Worm (Caenorhabditis elegans) whole organism, L4/young adult: Measurements from ENCODE around the gene C01G12.16.
A peak's percentile ranks its signal among the peaks of the same experiment; 100 is the strongest.

Experiments used
- W03F9.2 ChIP-seq: fragments of 150-350 bp; optimal IDR thresholded peaks from 2 replicates; lab custom pipeline; 2014; ENCODE audit warnings: missing biosample characterization, missing genetic modification characterization
- dao-5 ChIP-seq: sonication (generic microtip); optimal IDR thresholded peaks from 2 replicates; lab custom pipeline; 2016; ENCODE audit warnings: missing genotype, missing genetic modification characterization, moderate library complexity, missing compliant biosample characterization
- him-1 ChIP-seq: sonication (generic microtip); optimal IDR thresholded peaks from 2 replicates; lab custom pipeline; 2016; ENCODE audit warnings: missing genotype, missing genetic modification reagents, missing genetic modification characterization, missing compliant biosample characterization

C01G12.16 gene

DNA sequence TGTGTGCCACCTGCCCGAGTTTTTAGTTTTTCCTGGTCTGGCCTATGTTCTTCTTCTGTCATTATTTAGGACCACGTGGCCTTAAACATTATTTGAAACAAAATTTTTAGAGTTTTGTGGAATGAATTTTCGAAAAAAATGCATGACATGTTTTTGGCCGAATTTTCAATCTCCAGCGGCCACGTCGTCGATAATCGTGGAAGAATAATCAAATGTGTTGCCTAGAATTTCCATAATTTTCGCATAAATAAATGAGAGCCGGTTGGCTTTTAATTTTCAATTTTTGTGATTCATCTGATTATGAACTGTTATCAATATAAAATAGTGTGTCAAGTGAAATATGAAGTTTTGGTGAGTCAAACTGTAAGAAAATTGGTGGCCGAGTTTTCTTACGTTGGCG is at the start of gene C01G12.16:
TSS of gene C01G12.16 (plus strand) at position 301 of the 400 bp plus-strand sequence.
- TF ChIP-seq W03F9.2 (tag; lab: Kevin White, UChicago): no peak
- TF ChIP-seq dao-5: no peak
- no peak for TF ChIP-seq him-1 (tag; lab: Kevin White, UChicago)

DNA sequence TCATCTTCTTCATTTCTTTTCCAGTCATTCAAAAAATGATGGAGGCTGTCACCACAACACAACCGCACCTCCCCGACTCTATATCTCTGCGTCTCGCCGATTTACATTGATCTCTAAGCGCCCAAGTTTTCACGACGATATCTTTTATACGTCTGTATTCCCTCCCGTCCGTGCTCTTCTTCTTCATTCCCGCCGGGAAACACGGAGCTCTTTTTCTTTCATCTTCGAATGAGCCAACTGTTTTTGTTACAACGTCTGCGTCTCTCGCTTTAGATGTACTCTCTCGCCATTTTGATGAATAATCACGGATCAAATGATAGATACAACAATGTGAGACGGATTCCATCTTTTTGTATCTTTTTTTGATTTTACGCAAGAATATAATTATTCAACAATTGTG is 47.4 kb upstream of the C01G12.16 start:
- TF ChIP-seq W03F9.2 (tag; lab: Kevin White, UChicago) (no peak), him-1 (tag; lab: Kevin White, UChicago) (no peak), dao-5 (no peak)

DNA sequence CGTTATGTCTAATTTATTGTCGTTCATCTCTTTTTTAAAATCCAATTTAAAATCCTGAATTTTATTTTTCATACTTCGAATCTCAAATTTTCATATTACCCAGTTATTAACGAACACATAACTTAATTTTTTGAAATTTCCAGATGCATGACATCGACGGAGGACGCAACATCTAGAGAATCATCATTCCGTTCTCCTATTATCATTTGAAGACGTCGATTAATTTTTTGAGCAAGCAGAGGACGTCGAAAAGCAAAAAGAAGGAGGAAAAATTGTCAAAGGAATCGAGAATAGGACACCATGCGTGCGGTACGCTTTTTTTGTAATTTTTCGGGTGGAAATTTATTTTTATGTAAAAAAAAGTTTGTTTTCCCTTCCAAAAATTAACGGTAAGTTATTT is 46.0 kb upstream of the C01G12.16 start, which contains the start of gene unc-103:
TSS of gene unc-103 (plus strand) at position 301 of the 400 bp plus-strand sequence.
- TF ChIP-seq dao-5 (no peak), W03F9.2 (tag; lab: Kevin White, UChicago) (no peak), him-1 (tag; lab: Kevin White, UChicago) (no peak)

DNA sequence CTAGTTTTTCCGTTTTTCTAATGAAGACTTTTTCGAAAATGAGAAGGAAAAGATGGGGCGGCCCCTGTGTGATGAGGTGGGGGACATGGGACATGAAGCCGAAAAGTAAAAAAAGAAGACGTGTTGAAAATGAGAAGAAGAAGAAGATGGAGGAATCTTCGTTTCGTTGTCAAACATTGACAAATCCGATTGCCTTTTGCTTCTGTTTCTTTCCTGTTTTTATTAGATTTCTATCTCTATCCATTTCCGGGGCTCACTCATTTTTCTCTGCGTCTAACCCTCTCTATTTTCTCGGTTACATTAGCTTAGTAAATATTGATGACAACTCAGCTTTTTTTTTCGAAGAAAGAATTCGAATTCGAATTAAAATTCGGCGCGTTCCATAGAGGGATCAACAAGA is 41.3 kb upstream of the C01G12.16 start:
- TF ChIP-seq him-1 (tag; lab: Kevin White, UChicago) (no peak), dao-5 (no peak), W03F9.2 (tag; lab: Kevin White, UChicago) (no peak)

- TF ChIP-seq dao-5 (no peak), him-1 (tag; lab: Kevin White, UChicago) (no peak), W03F9.2 (tag; lab: Kevin White, UChicago) (no peak)
These were observed 40.7 kb upstream of the C01G12.16 start for ce11 chrIII:4120386-4120785.

DNA sequence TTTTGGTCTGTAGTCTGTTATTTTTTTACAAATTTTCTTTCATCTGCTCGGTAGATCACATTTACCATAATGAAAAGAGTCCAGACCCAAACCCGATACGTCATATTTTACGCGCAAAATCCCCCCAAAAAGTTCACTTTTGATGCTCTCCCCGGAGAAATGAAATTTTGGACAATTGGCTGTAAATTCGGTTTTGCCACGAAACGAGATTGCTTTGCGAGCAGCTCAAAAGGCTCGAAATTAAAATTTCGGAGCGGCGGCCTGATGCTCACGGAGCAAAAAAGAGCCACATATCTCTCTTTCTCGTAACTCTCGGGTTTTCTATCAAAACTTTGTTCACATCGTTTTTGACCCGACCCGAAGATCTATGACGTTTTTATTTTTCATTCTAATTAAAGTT is 37.8 kb upstream of the C01G12.16 start:
- TF ChIP-seq W03F9.2 (tag; lab: Kevin White, UChicago): no peak
- no peak for TF ChIP-seq dao-5
- TF ChIP-seq him-1 (tag; lab: Kevin White, UChicago): no peak

ce11 chrIII:4123900-4124299 is 37.1 kb upstream of the C01G12.16 start:
- TF ChIP-seq dao-5 (no peak), W03F9.2 (tag; lab: Kevin White, UChicago) (no peak), him-1 (tag; lab: Kevin White, UChicago) (no peak)

ce11 chrIII:4131814-4132555 is 29.1 kb upstream of the C01G12.16 start:
- TF ChIP-seq dao-5 (no peak), W03F9.2 (tag; lab: Kevin White, UChicago) (no peak), him-1 (tag; lab: Kevin White, UChicago) (no peak)

DNA sequence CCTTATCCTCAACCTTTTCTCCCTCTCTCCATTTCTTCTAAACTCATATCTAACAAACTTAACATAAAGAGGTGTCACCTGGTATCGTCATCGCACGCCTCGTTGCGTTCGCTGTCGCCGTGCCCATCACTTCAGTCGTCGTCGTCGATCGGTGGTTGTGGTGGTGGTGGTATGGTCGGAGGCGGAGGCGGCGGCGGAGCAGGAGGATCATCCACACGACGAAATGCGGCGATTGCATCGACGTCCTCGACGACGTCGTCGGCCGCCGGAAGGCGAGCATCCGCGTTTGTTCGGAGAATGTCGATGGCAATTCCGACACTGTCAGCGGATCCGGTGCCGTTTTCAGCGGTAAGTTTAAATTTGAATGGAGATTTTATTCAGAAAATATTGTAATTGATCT is 27.0 kb upstream of the C01G12.16 start:
- no peak for TF ChIP-seq dao-5
- TF ChIP-seq him-1 (tag; lab: Kevin White, UChicago): no peak
- TF ChIP-seq W03F9.2 (tag; lab: Kevin White, UChicago): no peak

DNA sequence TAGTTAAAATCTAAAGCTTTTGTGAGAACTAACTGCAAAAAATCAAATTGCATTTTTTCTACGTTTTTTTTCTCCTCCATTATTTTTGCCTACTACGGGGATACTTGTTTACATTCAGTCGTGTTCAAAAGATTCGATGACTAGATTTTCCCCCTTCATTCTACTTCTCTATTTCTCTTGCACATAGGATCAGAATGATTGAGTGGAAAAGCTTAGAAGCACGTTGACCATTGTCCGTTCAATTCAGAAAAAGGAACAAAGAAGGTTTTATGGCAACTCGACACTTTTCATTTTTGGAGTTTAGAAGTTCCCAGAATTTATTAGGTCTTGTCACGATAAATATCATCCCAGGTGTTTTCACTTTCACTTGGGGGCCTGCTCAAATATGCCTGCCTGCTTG is 23.9 kb upstream of the C01G12.16 start:
- TF ChIP-seq W03F9.2 (tag; lab: Kevin White, UChicago): no peak
- no peak for TF ChIP-seq dao-5
- TF ChIP-seq him-1 (tag; lab: Kevin White, UChicago): no peak

- TF ChIP-seq W03F9.2 (tag; lab: Kevin White, UChicago): no peak
- TF ChIP-seq dao-5: no peak
- TF ChIP-seq him-1 (tag; lab: Kevin White, UChicago): no peak
These were observed 17.9 kb upstream of the C01G12.16 start for ce11 chrIII:4143170-4143569.

DNA sequence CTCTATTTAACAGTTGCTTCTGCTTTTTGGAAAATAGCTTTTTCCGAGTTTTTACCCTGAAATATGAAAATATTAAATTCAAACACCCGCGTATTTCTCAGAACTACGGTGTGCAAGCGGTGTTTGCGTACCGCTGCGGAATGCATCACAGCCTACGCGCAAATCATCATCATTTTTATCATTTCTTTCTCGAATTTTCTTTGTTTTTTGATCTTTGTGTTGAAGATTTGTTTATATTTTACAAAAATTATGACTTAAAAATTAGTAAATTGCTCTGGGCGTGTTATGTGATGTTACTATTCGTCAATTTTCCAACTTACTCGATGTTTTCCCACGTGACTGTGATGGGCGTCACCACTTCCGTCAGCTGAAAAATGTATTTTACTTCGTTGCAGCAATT is 10.1 kb upstream of the C01G12.16 start:
- TF ChIP-seq dao-5 (no peak), him-1 (tag; lab: Kevin White, UChicago) (no peak), W03F9.2 (tag; lab: Kevin White, UChicago) (peak; percentile 73)

- TF ChIP-seq him-1 (tag; lab: Kevin White, UChicago) (no peak), W03F9.2 (tag; lab: Kevin White, UChicago) (no peak), dao-5 (no peak)
These were observed 9.4 kb upstream of the C01G12.16 start, which contains the start of the genes wht-3 and har-1 for ce11 chrIII:4151548-4152104. TSS of gene wht-3 (minus strand) at chrIII:4151598. TSS of gene har-1 (plus strand) at chrIII:4152054.

DNA sequence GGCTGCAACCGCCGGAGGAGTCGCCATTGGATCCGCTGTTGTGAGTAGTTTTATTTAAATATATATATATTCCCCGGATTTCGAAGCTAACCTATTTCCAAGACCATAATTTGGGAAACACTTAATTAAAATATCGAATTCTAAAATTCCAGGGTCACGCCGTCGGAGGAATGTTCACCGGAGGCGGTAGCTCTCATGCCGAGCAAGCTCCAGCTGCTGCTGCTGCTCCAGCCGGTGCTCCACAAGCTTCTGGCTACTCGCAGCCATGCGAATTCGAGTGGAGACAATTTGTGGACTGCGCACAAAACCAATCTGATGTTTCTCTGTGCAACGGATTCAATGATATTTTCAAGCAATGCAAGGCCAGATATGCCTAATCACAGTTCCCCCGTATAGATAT is 8.7 kb upstream of the C01G12.16 start:
- TF ChIP-seq dao-5: no peak
- TF ChIP-seq him-1 (tag; lab: Kevin White, UChicago): no peak
- no peak for TF ChIP-seq W03F9.2 (tag; lab: Kevin White, UChicago)
